Fruit fly (Drosophila melanogaster) whole organism, embryonic: ENCODE results near the gene RapGAP1.
A peak's percentile ranks its signal among the peaks of the same experiment; 100 is the strongest.

Source experiments
- CG10565 ChIP-seq: fragments of 200-800 bp; sonication (Bioruptor generic); optimal IDR thresholded peaks from 3 replicates; lab custom pipeline; 2016; ENCODE audit warnings: missing biosample characterization, mild to moderate bottlenecking, missing genetic modification characterization
- CG11398 ChIP-seq: fragments of 200-800 bp; sonication (Bioruptor generic); optimal IDR thresholded peaks from 2 replicates; lab custom pipeline; 2016; ENCODE audit warnings: missing biosample characterization, missing genetic modification characterization
- CG12104 ChIP-seq: fragments of 200-800 bp; sonication (Bioruptor generic); optimal IDR thresholded peaks from 3 replicates; lab custom pipeline; 2016; ENCODE audit warnings: missing biosample characterization, missing genetic modification characterization
- CG13424 ChIP-seq: fragments of 200-800 bp; sonication (Bioruptor generic); optimal IDR thresholded peaks from 2 replicates; lab custom pipeline; 2019; ENCODE audit warnings: missing biosample characterization, mild to moderate bottlenecking, missing genetic modification characterization, moderate library complexity
- CG18011 ChIP-seq: fragments of 200-800 bp; sonication (Bioruptor generic); optimal IDR thresholded peaks from 2 replicates; lab custom pipeline; 2017; ENCODE audit warnings: missing biosample characterization, missing genetic modification characterization, mild to moderate bottlenecking, moderate library complexity, missing genotype
- CG18476 ChIP-seq: fragments of 200-800 bp; sonication (Bioruptor generic); optimal IDR thresholded peaks from 2 replicates; lab custom pipeline; 2016; ENCODE audit warnings: missing biosample characterization, mild to moderate bottlenecking, missing genetic modification characterization
- CG2120 ChIP-seq: fragments of 200-800 bp; sonication (Bioruptor generic); optimal IDR thresholded peaks from 3 replicates; lab custom pipeline; 2016; ENCODE audit warnings: missing biosample characterization, missing genetic modification characterization
- CG2889 ChIP-seq: fragments of 200-800 bp; sonication (Bioruptor generic); IDR thresholded peaks from 3 replicates; pipeline ENCODE4 v1.3.6; 2022; ENCODE audit warnings: missing biosample characterization, missing genetic modification characterization
- CG30020 ChIP-seq: fragments of 200-800 bp; optimal IDR thresholded peaks from 2 replicates; lab custom pipeline; 2019; ENCODE audit warnings: missing biosample characterization, mild to moderate bottlenecking, missing genetic modification characterization, moderate library complexity
- CG30403 ChIP-seq: fragments of 200-800 bp; sonication (Bioruptor generic); optimal IDR thresholded peaks from 3 replicates; lab custom pipeline; 2016; ENCODE audit warnings: missing biosample characterization, missing genetic modification characterization
- CG31365 ChIP-seq: fragments of 200-800 bp; sonication (Bioruptor generic); optimal IDR thresholded peaks from 2 replicates; lab custom pipeline; 2018; ENCODE audit warnings: missing biosample characterization, mild to moderate bottlenecking, missing genetic modification characterization
- CG31441 ChIP-seq: fragments of 200-800 bp; sonication (Bioruptor generic); IDR thresholded peaks from 2 replicates; pipeline ENCODE4 v1.3.6; 2022; ENCODE audit warnings: missing biosample characterization, missing genetic modification characterization
- CG3838 ChIP-seq: fragments of 200-800 bp; sonication (Bioruptor generic); optimal IDR thresholded peaks from 3 replicates; lab custom pipeline; 2016; ENCODE audit warnings: missing biosample characterization, missing genetic modification characterization
- CG3995 ChIP-seq: fragments of 200-800 bp; sonication (Bioruptor generic); optimal IDR thresholded peaks from 3 replicates; lab custom pipeline; 2016; ENCODE audit warnings: missing biosample characterization, missing genetic modification characterization
- CG42726 ChIP-seq: fragments of 200-800 bp; sonication (Bioruptor generic); IDR thresholded peaks from 2 replicates; pipeline ENCODE4 v1.3.6; 2022; ENCODE audit warnings: missing biosample characterization, missing genetic modification characterization; ENCODE audit not compliant: partially characterized antibody
- CG4360 ChIP-seq: fragments of 200-800 bp; sonication (Bioruptor generic); IDR thresholded peaks from 2 replicates; pipeline ENCODE4 v1.3.6; 2022; ENCODE audit warnings: missing biosample characterization, missing genetic modification characterization
- CG5953 ChIP-seq: fragments of 200-800 bp; sonication (Bioruptor generic); IDR thresholded peaks from 2 replicates; pipeline ENCODE4 v1.3.6; 2022; ENCODE audit warnings: missing biosample characterization, missing genetic modification characterization
- CG9817 ChIP-seq: fragments of 200-800 bp; sonication (Bioruptor generic); optimal IDR thresholded peaks from 2 replicates; lab custom pipeline; 2018; ENCODE audit warnings: missing biosample characterization, mild to moderate bottlenecking, missing genetic modification characterization, moderate library complexity
- CoRest ChIP-seq: fragments of 200-800 bp; sonication (Bioruptor generic); optimal IDR thresholded peaks from 3 replicates; lab custom pipeline; 2018; ENCODE audit warnings: missing biosample characterization, mild to moderate bottlenecking, missing genetic modification characterization, moderate library complexity
- D19A ChIP-seq: fragments of 200-800 bp; optimal IDR thresholded peaks from 3 replicates; lab custom pipeline; 2019; ENCODE audit warnings: missing biosample characterization, mild to moderate bottlenecking, missing genetic modification characterization, moderate library complexity
- Drgx ChIP-seq: fragments of 200-800 bp; sonication (Bioruptor generic); IDR thresholded peaks from 2 replicates; pipeline ENCODE4 v1.3.6; 2022; ENCODE audit warnings: missing biosample characterization, missing genetic modification characterization
- ERR ChIP-seq: fragments of 200-800 bp; sonication (Bioruptor generic); optimal IDR thresholded peaks from 2 replicates; lab custom pipeline; 2016; ENCODE audit warnings: missing biosample characterization, missing genetic modification characterization
- Ets65A ChIP-seq: fragments of 200-800 bp; sonication (Bioruptor generic); peaks from one replicate; lab custom pipeline; 2016; ENCODE audit warnings: missing biosample characterization, missing genetic modification characterization
- Hr51 ChIP-seq, 2 experiments: fragments of 200-800 bp; sonication (Bioruptor generic); optimal IDR thresholded peaks; 2 replicates in 1 of 2; 3 replicates in 1 of 2; lab custom pipeline; 2016 to 2018; ENCODE audit warnings: missing biosample characterization in 2 of 2, missing genetic modification characterization in 2 of 2, mild to moderate bottlenecking in 1 of 2, moderate library complexity in 1 of 2
- Hsf ChIP-seq: fragments of 200-800 bp; sonication (Bioruptor generic); optimal IDR thresholded peaks from 3 replicates; lab custom pipeline; 2016; ENCODE audit warnings: missing biosample characterization, missing genetic modification characterization
- Neu2 ChIP-seq: fragments of 200-800 bp; sonication (Bioruptor generic); optimal IDR thresholded peaks from 3 replicates; lab custom pipeline; 2016; ENCODE audit warnings: missing biosample characterization, missing genetic modification characterization, borderline replicate concordance
- NfI ChIP-seq: fragments of 200-800 bp; sonication (Bioruptor generic); optimal IDR thresholded peaks from 3 replicates; lab custom pipeline; 2018; ENCODE audit warnings: missing biosample characterization, mild to moderate bottlenecking, missing genetic modification characterization, moderate library complexity
- Sox102F ChIP-seq: fragments of 200-800 bp; sonication (Bioruptor generic); optimal IDR thresholded peaks from 2 replicates; lab custom pipeline; 2018; ENCODE audit warnings: missing biosample characterization, mild to moderate bottlenecking, missing genetic modification characterization, moderate library complexity
- Trl ChIP-seq, 3 experiments: fragments of >200 bp in 2 of 3; fragments of 200-800 bp in 1 of 3; sonication (Bioruptor generic) in 1 of 3; optimal IDR thresholded peaks; 2 replicates in 1 of 3; 3 replicates in 2 of 3; lab custom pipeline; 2016 to 2017; ENCODE audit warnings: missing biosample characterization in 1 of 3, missing genetic modification characterization in 1 of 3
- Xrp1 ChIP-seq: fragments of 200-800 bp; sonication (Bioruptor generic); IDR thresholded peaks from 2 replicates; pipeline ENCODE4 v1.3.6; 2022; ENCODE audit warnings: missing biosample characterization, missing genetic modification characterization
- az2 ChIP-seq: fragments of 200-800 bp; sonication (Bioruptor generic); optimal IDR thresholded peaks from 3 replicates; lab custom pipeline; 2016; ENCODE audit warnings: missing biosample characterization, missing genetic modification characterization
- cad ChIP-seq: fragments of >200 bp; optimal IDR thresholded peaks from 2 replicates; lab custom pipeline; 2017; ENCODE audit warnings: missing biosample characterization, missing genetic modification characterization
- chn ChIP-seq: fragments of 200-800 bp; sonication (Bioruptor generic); optimal IDR thresholded peaks from 2 replicates; lab custom pipeline; 2016; ENCODE audit warnings: missing biosample characterization, missing genetic modification characterization
- crc ChIP-seq: fragments of 200-800 bp; sonication (Bioruptor generic); optimal IDR thresholded peaks from 2 replicates; lab custom pipeline; 2016; ENCODE audit warnings: missing biosample characterization, missing genetic modification characterization
- ems ChIP-seq: fragments of 200-800 bp; sonication (Bioruptor generic); optimal IDR thresholded peaks from 3 replicates; lab custom pipeline; 2016; ENCODE audit warnings: missing biosample characterization, missing genetic modification characterization
- en ChIP-seq: fragments of 200-800 bp; sonication (Bioruptor generic); optimal IDR thresholded peaks from 2 replicates; lab custom pipeline; 2016; ENCODE audit warnings: missing biosample characterization, missing genetic modification characterization
- exex ChIP-seq: fragments of 200-800 bp; sonication (Bioruptor generic); optimal IDR thresholded peaks from 4 replicates; lab custom pipeline; 2018; ENCODE audit warnings: missing biosample characterization, mild to moderate bottlenecking, missing genetic modification characterization, moderate library complexity
- gsb-n ChIP-seq: fragments of 200-800 bp; sonication (Bioruptor generic); optimal IDR thresholded peaks from 3 replicates; lab custom pipeline; 2018; ENCODE audit warnings: missing biosample characterization, mild to moderate bottlenecking, missing genetic modification characterization
- hkb ChIP-seq, 2 experiments: fragments of 200-800 bp in 1 of 2; fragments of >200 bp in 1 of 2; sonication (Bioruptor generic) in 1 of 2; IDR thresholded peaks in 1 of 2; optimal IDR thresholded peaks in 1 of 2; 2 replicates each; pipeline versions ENCODE4 v1.3.6 to Lab custom; 2017 to 2022; ENCODE audit warnings: missing biosample characterization in 1 of 2, missing genetic modification characterization in 1 of 2
- jigr1 ChIP-seq: fragments of 200-800 bp; sonication (Bioruptor generic); IDR thresholded peaks from 3 replicates; pipeline ENCODE4 v1.3.6; 2022; ENCODE audit warnings: missing biosample characterization, missing genetic modification characterization
- kay ChIP-seq: fragments of 200-800 bp; sonication (Bioruptor generic); optimal IDR thresholded peaks from 2 replicates; lab custom pipeline; 2016; ENCODE audit warnings: missing biosample characterization, missing genetic modification characterization
- lilli ChIP-seq: fragments of 200-800 bp; sonication (Bioruptor generic); optimal IDR thresholded peaks from 3 replicates; lab custom pipeline; 2016; ENCODE audit warnings: missing biosample characterization, missing genetic modification characterization
- pb ChIP-seq: fragments of 200-800 bp; sonication (Bioruptor generic); optimal IDR thresholded peaks from 3 replicates; lab custom pipeline; 2016; ENCODE audit warnings: missing biosample characterization, missing genetic modification characterization
- pnt ChIP-seq: fragments of 200-800 bp; sonication (Bioruptor generic); optimal IDR thresholded peaks from 3 replicates; lab custom pipeline; 2016; ENCODE audit warnings: missing biosample characterization, missing genetic modification characterization
- ranshi ChIP-seq: fragments of 200-800 bp; sonication (Bioruptor generic); IDR thresholded peaks from 2 replicates; pipeline ENCODE4 v1.3.6; 2022; ENCODE audit warnings: missing biosample characterization, missing genetic modification characterization
- sna ChIP-seq: fragments of 200-800 bp; sonication (Bioruptor generic); IDR thresholded peaks from 2 replicates; pipeline ENCODE4 v1.3.6; 2022; ENCODE audit warnings: missing biosample characterization, missing genetic modification characterization; ENCODE audit not compliant: partially characterized antibody
- wdn ChIP-seq: fragments of 200-800 bp; sonication (Bioruptor generic); IDR thresholded peaks from 2 replicates; pipeline ENCODE4 v1.3.6; 2022; ENCODE audit warnings: missing biosample characterization, missing genetic modification characterization
- wek ChIP-seq: fragments of 200-800 bp; sonication (Bioruptor generic); optimal IDR thresholded peaks from 3 replicates; lab custom pipeline; 2018; ENCODE audit warnings: missing biosample characterization, mild to moderate bottlenecking, missing genetic modification characterization, moderate library complexity
- zen ChIP-seq: fragments of 200-800 bp; sonication (Bioruptor generic); optimal IDR thresholded peaks from 3 replicates; lab custom pipeline; 2018; ENCODE audit warnings: missing biosample characterization, mild to moderate bottlenecking, missing genetic modification characterization, moderate library complexity

Gene RapGAP1

dm6 chr2L:7525123-7525874, 53.5 kb downstream of the RapGAP1 start (continued):
- no peak for TF ChIP-seq CG2889 (GFP tag; lab: Robert Waterston, UW)
- no peak for TF ChIP-seq CG18476 (GFP tag; lab: Kevin White, UChicago)
- no peak for TF ChIP-seq Hsf (GFP tag; lab: Kevin White, UChicago)
- no peak for TF ChIP-seq CG31441 (GFP tag; lab: Robert Waterston, UW)
- TF ChIP-seq pnt (GFP tag; lab: Kevin White, UChicago) = no peak
- TF ChIP-seq CG3838 = no peak
- peak in 1 of 2 experiments; percentile 16 for TF ChIP-seq Hr51 (GFP tag; optimal IDR thresholded peaks at IDR 0.05; lab: Kevin White, UChicago)
- no peak for TF ChIP-seq crc (GFP tag; lab: Kevin White, UChicago)
- no peak for TF ChIP-seq wdn
- TF ChIP-seq kay (GFP tag; lab: Kevin White, UChicago) = no peak
- TF ChIP-seq Drgx (GFP tag; lab: Robert Waterston, UW) = no peak
- TF ChIP-seq CG2120 (GFP tag; lab: Kevin White, UChicago) = no peak
- TF ChIP-seq lilli (GFP tag; lab: Kevin White, UChicago) = no peak
- no peak for TF ChIP-seq gsb-n
- TF ChIP-seq CG31365 = no peak
- TF ChIP-seq CG13424 (tag; lab: Kevin White, UChicago) = no peak
- TF ChIP-seq pb (GFP tag; lab: Kevin White, UChicago) = no peak
- no peak for TF ChIP-seq CG11398
- TF ChIP-seq en (GFP tag; lab: Kevin White, UChicago) = peak; percentile 10
- TF ChIP-seq hkb (optimal IDR thresholded peaks at IDR 0.05; lab: Kevin White, UChicago) = no peak
- peak; percentile 63 for TF ChIP-seq hkb (GFP tag; IDR thresholded peaks at IDR 0.05; lab: Robert Waterston, UW)
- no peak for TF ChIP-seq sna
- TF ChIP-seq zen (tag; lab: Kevin White, UChicago) = no peak
- peak; percentile 63 for TF ChIP-seq CG12104 (GFP tag; lab: Kevin White, UChicago)
- no peak for TF ChIP-seq NfI (GFP tag; lab: Kevin White, UChicago)
- no peak for TF ChIP-seq CG9817 (tag; lab: Kevin White, UChicago)
- TF ChIP-seq Xrp1 (GFP tag; lab: Robert Waterston, UW) = no peak
- TF ChIP-seq CG5953 (GFP tag; lab: Robert Waterston, UW) = 0 out of 2 replicates have a peak, but pooled peaks have one; percentile 27
- TF ChIP-seq CG18011 (GFP tag; lab: Kevin White, UChicago) = no peak
- no peak for TF ChIP-seq CG42726 (GFP tag; lab: Robert Waterston, UW)
- TF ChIP-seq exex (tag; lab: Kevin White, UChicago) = peak; percentile 59
- no peak for TF ChIP-seq Trl (optimal IDR thresholded peaks at IDR 0.05; lab: Kevin White, UChicago)
- no peak for TF ChIP-seq Trl (GFP tag; optimal IDR thresholded peaks at IDR 0.05; lab: Kevin White, UChicago)
- TF ChIP-seq CG30403 (GFP tag; lab: Kevin White, UChicago) = no peak
- TF ChIP-seq jigr1 (GFP tag; lab: Robert Waterston, UW) = no peak
- no peak for TF ChIP-seq CG30020 (tag; lab: Kevin White, UChicago)
- TF ChIP-seq CoRest (tag; lab: Kevin White, UChicago) = peak; percentile 19
- TF ChIP-seq CG4360 (GFP tag; lab: Robert Waterston, UW) = peak; percentile 65
- no peak for TF ChIP-seq D19A (tag; lab: Kevin White, UChicago)
- no peak for TF ChIP-seq ERR (GFP tag; lab: Kevin White, UChicago)
- peak; percentile 55 for TF ChIP-seq wek (GFP tag; lab: Kevin White, UChicago)
- TF ChIP-seq Neu2 = no peak
- TF ChIP-seq CG3995 (GFP tag; lab: Kevin White, UChicago) = no peak
- no peak for TF ChIP-seq ems (GFP tag; lab: Kevin White, UChicago)
- no peak for TF ChIP-seq chn (GFP tag; lab: Kevin White, UChicago)
- no peak for TF ChIP-seq CG10565 (GFP tag; lab: Kevin White, UChicago)
- peak; percentile 5 for TF ChIP-seq Sox102F (GFP tag; lab: Kevin White, UChicago)
- no peak for TF ChIP-seq cad (GFP tag; lab: Kevin White, UChicago)
- no peak for TF ChIP-seq ranshi (GFP tag; lab: Robert Waterston, UW)
- TF ChIP-seq Ets65A = no peak
- TF ChIP-seq az2 (GFP tag; lab: Kevin White, UChicago) = no peak
